Worm (Caenorhabditis elegans) whole organism, L3 larva: Measurements from ENCODE around the gene F23B12.1.

Experiments
- ama-1 ChIP-seq: fragments of 150-350 bp; optimal IDR thresholded peaks from 2 replicates; lab custom pipeline; 2018
- lin-15B ChIP-seq: fragments of 150-350 bp; optimal IDR thresholded peaks from 2 replicates; lab custom pipeline; 2014; ENCODE audit warnings: missing biosample characterization, missing genetic modification characterization
- mml-1 ChIP-seq: fragments of 150-350 bp; sonication (generic microtip); optimal IDR thresholded peaks from 3 replicates; lab custom pipeline; 2014; ENCODE audit warnings: missing biosample characterization, missing genetic modification characterization
- nhr-23 ChIP-seq: fragments of 150-350 bp; optimal IDR thresholded peaks from 2 replicates; lab custom pipeline; 2014; ENCODE audit warnings: missing biosample characterization, missing genetic modification reagents, missing genetic modification characterization
- nhr-77 ChIP-seq: fragments of 150-350 bp; optimal IDR thresholded peaks from 2 replicates; lab custom pipeline; 2014; ENCODE audit warnings: missing biosample characterization, missing genetic modification characterization
- unc-62 ChIP-seq: fragments of 150-350 bp; sonication (generic microtip); optimal IDR thresholded peaks from 4 replicates; lab custom pipeline; 2014; ENCODE audit warnings: missing biosample characterization, missing genetic modification reagents, missing genetic modification characterization

DNA sequence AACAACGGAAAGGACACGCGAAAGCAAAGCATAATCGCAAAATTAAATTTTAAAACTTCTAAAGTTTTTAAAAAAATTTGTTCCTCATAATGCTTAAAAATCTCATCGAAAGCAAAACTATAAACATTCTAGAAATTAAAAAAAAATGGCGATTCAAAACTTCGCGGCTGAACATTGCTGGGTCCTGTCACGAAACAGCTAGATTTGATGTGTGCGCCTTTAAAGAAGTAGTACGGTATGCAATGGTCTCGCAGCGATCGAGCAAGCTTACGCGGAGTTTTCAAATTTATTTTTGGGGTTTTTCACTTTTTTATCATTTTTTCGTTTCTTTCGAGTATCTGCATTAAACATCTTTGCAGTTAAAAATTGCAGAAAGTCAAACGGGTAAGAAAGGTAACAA lies 28.1 kb downstream of the F23B12.1 start, which contains the start of gene coh-3:
- no peak for TF ChIP-seq mml-1 (tag; lab: Kevin White, UChicago)
- TF ChIP-seq nhr-23, result no peak
- no peak for TF ChIP-seq lin-15B (tag; lab: Kevin White, UChicago)
- no peak for TF ChIP-seq nhr-77 (tag; lab: Kevin White, UChicago)
- TF ChIP-seq unc-62, result no peak
- no peak for TF ChIP-seq ama-1 (lab: Kevin White, UChicago)
